Fruit fly (Drosophila melanogaster) whole organism, embryonic: ENCODE measurements around the gene Cpr67Fb.

ENCODE experiments used
- BEAF-32 ChIP-seq: fragments of 200-800 bp; sonication (Bioruptor generic); optimal IDR thresholded peaks from 3 replicates; lab custom pipeline; 2017; ENCODE audit warnings: missing biosample characterization, missing genetic modification characterization, mild to moderate bottlenecking, moderate library complexity, missing genetic modification reagents
- CG1024 ChIP-seq: fragments of 200-800 bp; sonication (Bioruptor generic); IDR thresholded peaks from 2 replicates; pipeline ENCODE4 v1.3.6; 2022; ENCODE audit warnings: missing biosample characterization, missing genetic modification characterization
- CG10366 ChIP-seq: fragments of 200-800 bp; sonication (Bioruptor generic); IDR thresholded peaks from 2 replicates; pipeline ENCODE4 v1.3.6; 2022; ENCODE audit warnings: missing biosample characterization, missing genetic modification characterization
- CG11093 ChIP-seq: fragments of 200-800 bp; sonication (Bioruptor generic); IDR thresholded peaks from 3 replicates; pipeline ENCODE4 v1.3.6; 2022; ENCODE audit warnings: missing biosample characterization, missing genetic modification characterization
- CG11247 ChIP-seq: fragments of 200-800 bp; sonication (Bioruptor generic); IDR thresholded peaks from 2 replicates; pipeline ENCODE4 v1.3.6; 2022; ENCODE audit warnings: missing biosample characterization, missing genetic modification characterization
- CG14441 ChIP-seq: fragments of 200-800 bp; sonication (Bioruptor generic); IDR thresholded peaks from 2 replicates; pipeline ENCODE4 v1.3.6; 2022; ENCODE audit warnings: missing biosample characterization, missing genetic modification characterization
- CG16813 ChIP-seq: fragments of 200-800 bp; sonication (Bioruptor generic); IDR thresholded peaks from 3 replicates; pipeline ENCODE4 v1.3.6; 2022; ENCODE audit warnings: missing biosample characterization, missing genetic modification characterization; ENCODE audit not compliant: partially characterized antibody
- CG17829 ChIP-seq: fragments of 200-800 bp; optimal IDR thresholded peaks from 2 replicates; lab custom pipeline; 2019; ENCODE audit warnings: missing biosample characterization, mild to moderate bottlenecking, missing genetic modification characterization, moderate library complexity
- CG18476 ChIP-seq: fragments of 200-800 bp; sonication (Bioruptor generic); optimal IDR thresholded peaks from 2 replicates; lab custom pipeline; 2016; ENCODE audit warnings: missing biosample characterization, mild to moderate bottlenecking, missing genetic modification characterization
- CG18619 ChIP-seq: fragments of 200-800 bp; sonication (Bioruptor generic); optimal IDR thresholded peaks from 3 replicates; lab custom pipeline; 2017; ENCODE audit warnings: missing biosample characterization, mild to moderate bottlenecking, missing genetic modification characterization
- CG2129 ChIP-seq: fragments of 200-800 bp; sonication (Bioruptor generic); IDR thresholded peaks from 2 replicates; pipeline ENCODE4 v1.3.6; 2022; ENCODE audit warnings: missing biosample characterization, missing genetic modification characterization; ENCODE audit not compliant: partially characterized antibody
- CG2875 ChIP-seq: fragments of 200-800 bp; sonication (Bioruptor generic); optimal IDR thresholded peaks from 2 replicates; lab custom pipeline; 2017; ENCODE audit warnings: missing biosample characterization, mild to moderate bottlenecking, missing genetic modification characterization, missing genetic modification reagents
- CG31388 ChIP-seq: fragments of 200-800 bp; sonication (Bioruptor generic); optimal IDR thresholded peaks from 2 replicates; lab custom pipeline; 2016; ENCODE audit warnings: missing biosample characterization, missing genetic modification characterization
- CG3281 ChIP-seq: fragments of 200-800 bp; sonication (Bioruptor generic); optimal IDR thresholded peaks from 3 replicates; lab custom pipeline; 2017; ENCODE audit warnings: missing biosample characterization, mild to moderate bottlenecking, missing genetic modification characterization
- CG33557 ChIP-seq: fragments of 200-800 bp; sonication (Bioruptor generic); optimal IDR thresholded peaks from 2 replicates; lab custom pipeline; 2019; ENCODE audit warnings: missing biosample characterization, mild to moderate bottlenecking, missing genetic modification characterization, moderate library complexity
- CG4730 ChIP-seq: fragments of 200-800 bp; sonication (Bioruptor generic); IDR thresholded peaks from 2 replicates; pipeline ENCODE4 v1.3.6; 2022; ENCODE audit warnings: missing biosample characterization, missing genetic modification characterization
- CG6813 ChIP-seq: fragments of 200-800 bp; sonication (Bioruptor generic); optimal IDR thresholded peaks from 2 replicates; lab custom pipeline; 2017; ENCODE audit warnings: missing biosample characterization, missing genetic modification characterization, mild to moderate bottlenecking, moderate library complexity, missing genetic modification reagents
- CG7839 ChIP-seq: fragments of 200-800 bp; sonication (Bioruptor generic); optimal IDR thresholded peaks from 3 replicates; lab custom pipeline; 2018; ENCODE audit warnings: missing biosample characterization, mild to moderate bottlenecking, missing genetic modification characterization, moderate library complexity
- CG7987 ChIP-seq: fragments of 200-800 bp; sonication (Bioruptor generic); optimal IDR thresholded peaks from 2 replicates; lab custom pipeline; 2018; ENCODE audit warnings: missing biosample characterization, mild to moderate bottlenecking, missing genetic modification characterization, moderate library complexity
- CG8765 ChIP-seq: fragments of 200-800 bp; sonication (Bioruptor generic); IDR thresholded peaks from 2 replicates; pipeline ENCODE4 v1.3.6; 2022; ENCODE audit warnings: missing biosample characterization, missing genetic modification characterization
- CHES-1-like ChIP-seq: fragments of 200-800 bp; sonication (Bioruptor generic); optimal IDR thresholded peaks from 2 replicates; lab custom pipeline; 2016; ENCODE audit warnings: missing biosample characterization, missing genetic modification characterization
- Dfd ChIP-seq, 2 experiments: fragments of >200 bp; optimal IDR thresholded peaks; 2 replicates each; lab custom pipeline; 2017; ENCODE audit warnings: missing biosample characterization in 2 of 2, missing genetic modification characterization in 2 of 2
- Dp ChIP-seq: fragments of 200-800 bp; sonication (Bioruptor generic); optimal IDR thresholded peaks from 2 replicates; lab custom pipeline; 2018; ENCODE audit warnings: missing biosample characterization, mild to moderate bottlenecking, missing genetic modification characterization, moderate library complexity
- Mrtf ChIP-seq: fragments of 200-800 bp; sonication (Bioruptor generic); IDR thresholded peaks from 3 replicates; pipeline ENCODE4 v1.3.6; 2022; ENCODE audit warnings: missing biosample characterization, missing genetic modification characterization
- NC2β ChIP-seq: fragments of 200-800 bp; sonication (Bioruptor generic); optimal IDR thresholded peaks from 2 replicates; lab custom pipeline; 2016; ENCODE audit warnings: missing biosample characterization, missing genetic modification characterization
- NfI ChIP-seq: fragments of 200-800 bp; sonication (Bioruptor generic); optimal IDR thresholded peaks from 3 replicates; lab custom pipeline; 2018; ENCODE audit warnings: missing biosample characterization, mild to moderate bottlenecking, missing genetic modification characterization, moderate library complexity
- Rfx ChIP-seq: fragments of 200-800 bp; sonication (Bioruptor generic); IDR thresholded peaks from 2 replicates; pipeline ENCODE4 v1.3.6; 2022; ENCODE audit warnings: missing biosample characterization, missing genetic modification characterization
- chinmo ChIP-seq: fragments of 200-800 bp; sonication (Bioruptor generic); IDR thresholded peaks from 4 replicates; pipeline ENCODE4 v1.3.6; 2022; ENCODE audit warnings: missing biosample characterization, missing genetic modification characterization; ENCODE audit not compliant: partially characterized antibody
- crc ChIP-seq: fragments of 200-800 bp; sonication (Bioruptor generic); optimal IDR thresholded peaks from 2 replicates; lab custom pipeline; 2016; ENCODE audit warnings: missing biosample characterization, missing genetic modification characterization
- dan ChIP-seq: fragments of 200-800 bp; sonication (Bioruptor generic); IDR thresholded peaks from 2 replicates; pipeline ENCODE4 v1.3.6; 2022; ENCODE audit warnings: missing biosample characterization, missing genetic modification characterization
- dmrt11E ChIP-seq: fragments of 200-800 bp; sonication (Bioruptor generic); optimal IDR thresholded peaks from 3 replicates; lab custom pipeline; 2018; ENCODE audit warnings: missing biosample characterization, mild to moderate bottlenecking, missing genetic modification characterization, moderate library complexity
- en ChIP-seq: fragments of 200-800 bp; sonication (Bioruptor generic); optimal IDR thresholded peaks from 2 replicates; lab custom pipeline; 2016; ENCODE audit warnings: missing biosample characterization, missing genetic modification characterization
- her ChIP-seq: fragments of 200-800 bp; sonication (Bioruptor generic); optimal IDR thresholded peaks from 2 replicates; lab custom pipeline; 2016; ENCODE audit warnings: missing biosample characterization, missing genetic modification characterization
- hkb ChIP-seq, 2 experiments: fragments of 200-800 bp in 1 of 2; fragments of >200 bp in 1 of 2; sonication (Bioruptor generic) in 1 of 2; IDR thresholded peaks in 1 of 2; optimal IDR thresholded peaks in 1 of 2; 2 replicates each; pipeline versions ENCODE4 v1.3.6 to Lab custom; 2017 to 2022; ENCODE audit warnings: missing biosample characterization in 1 of 2, missing genetic modification characterization in 1 of 2
- jumu ChIP-seq: fragments of 200-800 bp; sonication (Bioruptor generic); optimal IDR thresholded peaks from 3 replicates; lab custom pipeline; 2016; ENCODE audit warnings: missing biosample characterization, missing genetic modification characterization
- lola ChIP-seq, 3 experiments: fragments of >200 bp in 2 of 3; fragments of 200-800 bp in 1 of 3; sonication (Bioruptor generic) in 1 of 3; optimal IDR thresholded peaks; 2 replicates each; lab custom pipeline; 2017 to 2019; ENCODE audit warnings: missing biosample characterization in 3 of 3, missing genetic modification characterization in 3 of 3, mild to moderate bottlenecking in 1 of 3, moderate library complexity in 1 of 3
- nmo ChIP-seq: fragments of 200-800 bp; sonication (Bioruptor generic); optimal IDR thresholded peaks from 2 replicates; lab custom pipeline; 2018; ENCODE audit warnings: missing biosample characterization, mild to moderate bottlenecking, missing genetic modification characterization, moderate library complexity
- oc ChIP-seq: fragments of 200-800 bp; sonication (Bioruptor generic); optimal IDR thresholded peaks from 2 replicates; lab custom pipeline; 2018; ENCODE audit warnings: missing biosample characterization, mild to moderate bottlenecking, missing genetic modification characterization, moderate library complexity
- odd ChIP-seq: fragments of 200-800 bp; sonication (Bioruptor generic); optimal IDR thresholded peaks from 2 replicates; lab custom pipeline; 2017; ENCODE audit warnings: missing biosample characterization, mild to moderate bottlenecking, missing genetic modification characterization
- pita ChIP-seq: fragments of 200-800 bp; sonication (Bioruptor generic); optimal IDR thresholded peaks from 2 replicates; lab custom pipeline; 2017; ENCODE audit warnings: missing biosample characterization, mild to moderate bottlenecking, missing genetic modification characterization
- row ChIP-seq: fragments of 200-800 bp; sonication (Bioruptor generic); IDR thresholded peaks from 3 replicates; pipeline ENCODE4 v1.3.6; 2022; ENCODE audit warnings: missing biosample characterization, missing genetic modification characterization
- slbo ChIP-seq: fragments of 200-800 bp; sonication (Bioruptor generic); IDR thresholded peaks from 2 replicates; pipeline ENCODE4 v1.3.6; 2022; ENCODE audit warnings: missing biosample characterization, missing genetic modification characterization
- slp2 ChIP-seq: fragments of 200-800 bp; sonication (Bioruptor generic); optimal IDR thresholded peaks from 2 replicates; lab custom pipeline; 2016; ENCODE audit warnings: missing biosample characterization, missing genetic modification characterization
- stwl ChIP-seq: fragments of 200-800 bp; sonication (Bioruptor generic); optimal IDR thresholded peaks from 3 replicates; lab custom pipeline; 2018; ENCODE audit warnings: missing biosample characterization, mild to moderate bottlenecking, missing genetic modification characterization, moderate library complexity
- trem ChIP-seq: fragments of 200-800 bp; optimal IDR thresholded peaks from 3 replicates; lab custom pipeline; 2019; ENCODE audit warnings: missing biosample characterization, mild to moderate bottlenecking, missing genetic modification characterization, moderate library complexity
- wek ChIP-seq: fragments of 200-800 bp; sonication (Bioruptor generic); optimal IDR thresholded peaks from 3 replicates; lab custom pipeline; 2018; ENCODE audit warnings: missing biosample characterization, mild to moderate bottlenecking, missing genetic modification characterization, moderate library complexity
- wor ChIP-seq: fragments of 200-800 bp; sonication (Bioruptor generic); IDR thresholded peaks from 2 replicates; pipeline ENCODE4 v1.3.6; 2022; ENCODE audit warnings: missing biosample characterization, missing genetic modification characterization
- zfh1 ChIP-seq: fragments of 200-800 bp; sonication (Bioruptor generic); IDR thresholded peaks from 3 replicates; pipeline ENCODE4 v1.3.6; 2022; ENCODE audit warnings: missing biosample characterization, missing genetic modification characterization
- zfh2 ChIP-seq: fragments of 200-800 bp; sonication (Bioruptor generic); optimal IDR thresholded peaks from 2 replicates; lab custom pipeline; 2016; ENCODE audit warnings: missing biosample characterization, missing genetic modification characterization

The Cpr67Fb gene

dm6 chr3L:10847790-10848492, 46.0 kb upstream of the Cpr67Fb start (continued):
- TF ChIP-seq NC2β (GFP tag; lab: Kevin White, UChicago) (no peak), odd (no peak), oc (tag; lab: Kevin White, UChicago) (no peak), CG2129 (GFP tag; lab: Robert Waterston, UW) (no peak), Dfd (GFP tag; optimal IDR thresholded peaks at IDR 0.05; lab: Kevin White, UChicago) (no peak), CG4730 (GFP tag; lab: Robert Waterston, UW) (no peak), slp2 (GFP tag; lab: Kevin White, UChicago) (no peak), CG14441 (GFP tag; lab: Robert Waterston, UW) (no peak), dan (no peak), crc (no peak), trem (peak; percentile 41), CG18619 (GFP tag; lab: Kevin White, UChicago) (no peak), Dp (GFP tag; lab: Kevin White, UChicago) (no peak), CG31388 (GFP tag; lab: Kevin White, UChicago) (no peak), CG3281 (GFP tag; lab: Kevin White, UChicago) (no peak), stwl (tag; lab: Kevin White, UChicago) (peak; percentile 11), lola (GFP tag; optimal IDR thresholded peaks at IDR 0.05; lab: Kevin White, UChicago) (peak in 1 of 3 experiments; percentile 84), BEAF-32 (GFP tag; lab: Kevin White, UChicago) (no peak), nmo (GFP tag; lab: Kevin White, UChicago) (peak; percentile 20), wek (GFP tag; lab: Kevin White, UChicago) (no peak), CG18476 (GFP tag; lab: Kevin White, UChicago) (no peak), dmrt11E (tag; lab: Kevin White, UChicago) (peak; percentile 87), chinmo (no peak), jumu (GFP tag; lab: Kevin White, UChicago) (no peak), CG8765 (GFP tag; lab: Robert Waterston, UW) (0 out of 2 replicates have a peak, but pooled peaks have one; percentile 21), wor (GFP tag; lab: Robert Waterston, UW) (no peak), CHES-1-like (no peak), CG7839 (peak; percentile 34), CG10366 (GFP tag; lab: Robert Waterston, UW) (no peak), CG11247 (GFP tag; lab: Robert Waterston, UW) (no peak), CG16813 (GFP tag; lab: Robert Waterston, UW) (no peak), CG1024 (GFP tag; lab: Robert Waterston, UW) (no peak), CG2875 (GFP tag; lab: Kevin White, UChicago) (no peak), her (GFP tag; lab: Kevin White, UChicago) (no peak), NfI (no peak), CG17829 (tag; lab: Kevin White, UChicago) (peak; percentile 70), CG11093 (GFP tag; lab: Robert Waterston, UW) (no peak), CG6813 (GFP tag; lab: Kevin White, UChicago) (no peak), CG33557 (GFP tag; lab: Kevin White, UChicago) (peak; percentile 47), hkb (optimal IDR thresholded peaks at IDR 0.05; lab: Kevin White, UChicago) (no peak), hkb (GFP tag; IDR thresholded peaks at IDR 0.05; lab: Robert Waterston, UW) (no peak), pita (GFP tag; lab: Kevin White, UChicago) (no peak), en (no peak), slbo (GFP tag; lab: Robert Waterston, UW) (no peak), CG7987 (no peak), Rfx (no peak), row (GFP tag; lab: Robert Waterston, UW) (no peak; the same call in none of the 3 replicates), zfh2 (GFP tag; lab: Kevin White, UChicago) (no peak), Mrtf (GFP tag; lab: Robert Waterston, UW) (no peak), zfh1 (GFP tag; lab: Robert Waterston, UW) (peak; percentile 52; the same call in 1 of the 3 replicates)
